Worm (Caenorhabditis elegans) whole organism, L3 larva: ENCODE results near the gene F53E10.6.
"Not testable (repeated sequence)": the region's sequence is repeated elsewhere in the genome, so short reads cannot be mapped to it uniquely, and the experiment has no call there.

Experiments used
- aly-2 ChIP-seq: fragments of 150-350 bp; optimal IDR thresholded peaks from 2 replicates; lab custom pipeline; 2014; ENCODE audit warnings: missing biosample characterization, missing genetic modification characterization
- ama-1 ChIP-seq: fragments of 150-350 bp; optimal IDR thresholded peaks from 2 replicates; lab custom pipeline; 2018
- ceh-16 ChIP-seq: sonication (generic microtip); optimal IDR thresholded peaks from 2 replicates; lab custom pipeline; 2017; ENCODE audit warnings: missing biosample characterization, missing genetic modification characterization
- ceh-28 ChIP-seq: fragments of 150-350 bp; optimal IDR thresholded peaks from 2 replicates; lab custom pipeline; 2014; ENCODE audit warnings: missing biosample characterization, missing genetic modification reagents, missing genetic modification characterization
- ceh-82 ChIP-seq: fragments of 150-350 bp; optimal IDR thresholded peaks from 2 replicates; lab custom pipeline; 2014; ENCODE audit warnings: missing biosample characterization, missing genetic modification characterization
- ceh-9 ChIP-seq: sonication (generic microtip); optimal IDR thresholded peaks from 2 replicates; lab custom pipeline; 2018; ENCODE audit warnings: missing biosample characterization, missing genetic modification characterization
- daf-12 ChIP-seq: fragments of 150-350 bp; optimal IDR thresholded peaks from 2 replicates; lab custom pipeline; 2014; ENCODE audit warnings: missing biosample characterization, missing genetic modification reagents, missing genetic modification characterization
- elt-1 ChIP-seq: fragments of 150-350 bp; optimal IDR thresholded peaks from 2 replicates; lab custom pipeline; 2014; ENCODE audit warnings: missing biosample characterization, missing genetic modification characterization
- elt-2 ChIP-seq: sonication (generic microtip); optimal IDR thresholded peaks from 2 replicates; lab custom pipeline; 2016; ENCODE audit warnings: missing genetic modification reagents, mild to moderate bottlenecking, missing genetic modification characterization, missing compliant biosample characterization
- fkh-10 ChIP-seq: sonication (generic microtip); optimal IDR thresholded peaks from 2 replicates; lab custom pipeline; 2017; ENCODE audit warnings: missing biosample characterization, missing genetic modification reagents, missing genetic modification characterization
- fkh-2 ChIP-seq: fragments of 150-350 bp; optimal IDR thresholded peaks from 2 replicates; lab custom pipeline; 2014; ENCODE audit warnings: missing biosample characterization, missing genetic modification reagents, missing genetic modification characterization
- lin-15B ChIP-seq: fragments of 150-350 bp; optimal IDR thresholded peaks from 2 replicates; lab custom pipeline; 2014; ENCODE audit warnings: missing biosample characterization, missing genetic modification characterization
- lin-39 ChIP-seq: fragments of 150-350 bp; optimal IDR thresholded peaks from 2 replicates; lab custom pipeline; 2018; ENCODE audit warnings: missing biosample characterization, missing genetic modification reagents, missing genetic modification characterization
- lsy-12 ChIP-seq: sonication (generic microtip); optimal IDR thresholded peaks from 2 replicates; lab custom pipeline; 2016; ENCODE audit warnings: mild to moderate bottlenecking, missing genetic modification characterization, missing compliant biosample characterization
- nfya-1 ChIP-seq: sonication (generic microtip); optimal IDR thresholded peaks from 2 replicates; lab custom pipeline; 2017; ENCODE audit warnings: missing genetic modification characterization, mild to moderate bottlenecking, missing compliant biosample characterization, antibody characterized with exemption, moderate library complexity; ENCODE audit not compliant: insufficient read depth
- nhr-12 ChIP-seq: fragments of 150-350 bp; optimal IDR thresholded peaks from 2 replicates; lab custom pipeline; 2014; ENCODE audit warnings: missing biosample characterization, missing genetic modification characterization
- nhr-237 ChIP-seq: fragments of 150-350 bp; optimal IDR thresholded peaks from 2 replicates; lab custom pipeline; 2014; ENCODE audit warnings: missing biosample characterization, missing genetic modification characterization
- nhr-28 ChIP-seq: fragments of 150-350 bp; optimal IDR thresholded peaks from 2 replicates; lab custom pipeline; 2014; ENCODE audit warnings: missing biosample characterization, missing genetic modification characterization
- nhr-43 ChIP-seq: sonication (generic microtip); optimal IDR thresholded peaks from 2 replicates; lab custom pipeline; 2016; ENCODE audit warnings: mild to moderate bottlenecking, missing genetic modification characterization, missing compliant biosample characterization; ENCODE audit not compliant: poor library complexity, severe bottlenecking
- nhr-67 ChIP-seq: fragments of 150-350 bp; optimal IDR thresholded peaks from 2 replicates; lab custom pipeline; 2014; ENCODE audit warnings: missing biosample characterization, missing genetic modification characterization
- nhr-77 ChIP-seq: fragments of 150-350 bp; optimal IDR thresholded peaks from 2 replicates; lab custom pipeline; 2014; ENCODE audit warnings: missing biosample characterization, missing genetic modification characterization
- pqm-1 ChIP-seq: fragments of 150-350 bp; optimal IDR thresholded peaks from 2 replicates; lab custom pipeline; 2017; ENCODE audit warnings: missing biosample characterization, missing genetic modification characterization, inconsistent platforms
- sea-2 ChIP-seq: fragments of 150-350 bp; sonication (generic microtip); optimal IDR thresholded peaks from 4 replicates; lab custom pipeline; 2014; ENCODE audit warnings: missing biosample characterization, missing genetic modification reagents, missing genetic modification characterization
- skn-1 ChIP-seq: fragments of 150-350 bp; optimal IDR thresholded peaks from 2 replicates; lab custom pipeline; 2014; ENCODE audit warnings: missing biosample characterization, missing genetic modification characterization
- snpc-4 ChIP-seq: fragments of 150-350 bp; optimal IDR thresholded peaks from 2 replicates; lab custom pipeline; 2014; ENCODE audit warnings: missing biosample characterization, missing genetic modification characterization
- tbx-2 ChIP-seq: sonication (generic microtip); optimal IDR thresholded peaks from 2 replicates; lab custom pipeline; 2016; ENCODE audit warnings: mild to moderate bottlenecking, missing genetic modification characterization, missing compliant biosample characterization
- unc-62 ChIP-seq: fragments of 150-350 bp; sonication (generic microtip); optimal IDR thresholded peaks from 4 replicates; lab custom pipeline; 2014; ENCODE audit warnings: missing biosample characterization, missing genetic modification reagents, missing genetic modification characterization
- zag-1 ChIP-seq: fragments of 150-350 bp; optimal IDR thresholded peaks from 2 replicates; lab custom pipeline; 2014; ENCODE audit warnings: missing biosample characterization, missing genetic modification characterization
- ztf-4 ChIP-seq: fragments of 150-350 bp; optimal IDR thresholded peaks from 2 replicates; lab custom pipeline; 2014; ENCODE audit warnings: missing biosample characterization, missing genetic modification characterization

Gene F53E10.6

ce11 chrV:2573881-2574280, 29.0 kb downstream of the F53E10.6 start, which contains the start of gene nhr-290:
TSS of gene nhr-290 (plus strand) at chrV:2574181.
- TF ChIP-seq ceh-28 (tag; lab: Kevin White, UChicago) (no peak), zag-1 (tag; lab: Kevin White, UChicago) (no peak), nhr-43 (tag; lab: Kevin White, UChicago) (no peak)
- TF ChIP-seq, all 47 proteins: peak for 0

ce11 chrV:2573108-2573507, 29.8 kb downstream of the F53E10.6 start, which contains the start of gene srj-20:
TSS of gene srj-20 (minus strand) at chrV:2573208.
- no peak for TF ChIP-seq lsy-12 (tag; lab: Kevin White, UChicago)
- TF ChIP-seq fkh-2 (tag; lab: Kevin White, UChicago), result no peak
- TF ChIP-seq lin-15B (tag; lab: Kevin White, UChicago), result no peak
- TF ChIP-seq snpc-4, result no peak
- TF ChIP-seq ceh-16 (tag; lab: Kevin White, UChicago), result no peak
- no peak for TF ChIP-seq nhr-12 (tag; lab: Kevin White, UChicago)
- TF ChIP-seq nhr-67 (tag; lab: Kevin White, UChicago), result no peak
- no peak for TF ChIP-seq ceh-9 (tag; lab: Kevin White, UChicago)
- no peak for TF ChIP-seq unc-62 (GFP tag; lab: Kevin White, UChicago)
- no peak for TF ChIP-seq fkh-10 (GFP tag; lab: Kevin White, UChicago)
- TF ChIP-seq nhr-237 (tag; lab: Kevin White, UChicago), result no peak
- no peak for TF ChIP-seq daf-12 (tag; lab: Kevin White, UChicago)
- no peak for TF ChIP-seq lin-39 (tag; lab: Kevin White, UChicago)
- TF ChIP-seq ceh-82, result no peak

- TF ChIP-seq unc-62 (GFP tag; lab: Kevin White, UChicago), result no peak
- no peak for TF ChIP-seq elt-1 (tag; lab: Kevin White, UChicago)
- no peak for TF ChIP-seq ztf-4
- TF ChIP-seq nhr-77 (tag; lab: Kevin White, UChicago), result no peak
- no peak for TF ChIP-seq pqm-1 (tag; lab: Kevin White, UChicago)
- no peak for TF ChIP-seq tbx-2
- no peak for TF ChIP-seq ama-1 (lab: Kevin White, UChicago)
- no peak for TF ChIP-seq aly-2
Measured at ce11 chrV:2570643-2571042, 32.2 kb downstream of the F53E10.6 start, which contains the start of gene srj-19. TSS of gene srj-19 (minus strand) at chrV:2570743.

- TF ChIP-seq nfya-1 (tag; lab: Kevin White, UChicago) (no peak), fkh-10 (GFP tag; lab: Kevin White, UChicago) (no peak), fkh-2 (tag; lab: Kevin White, UChicago) (no peak), elt-2 (peak; percentile 76), pqm-1 (tag; lab: Kevin White, UChicago) (peak; percentile 41), tbx-2 (no peak), sea-2 (GFP tag; lab: Kevin White, UChicago) (no peak), skn-1 (tag; lab: Kevin White, UChicago) (peak; percentile 4)
- TF ChIP-seq, all 47 proteins: peak for 3
Measured at ce11 chrV:2565525-2565924, 37.3 kb downstream of the F53E10.6 start, which contains the start of gene Y45G12C.1. TSS of gene Y45G12C.1 (plus strand) at chrV:2565683.

ce11 chrV:2561390-2561789, 41.5 kb downstream of the F53E10.6 start, which contains the start of gene gst-10:
TSS of gene gst-10 (plus strand) at chrV:2561690.
- not testable (repeated sequence) for TF ChIP-seq skn-1 (tag; lab: Kevin White, UChicago); nhr-28; tbx-2
